Worm (Caenorhabditis elegans): ENCODE data around the gene egas-3.

- TF ChIP-seq ama-1 (optimal IDR thresholded peaks at IDR 0.05) (no peak), sox-2 (GFP tag; IDR thresholded peaks at IDR 0.05) (no peak), sox-4 (tag; optimal IDR thresholded peaks at IDR 0.05) (no peak), pqm-1 (tag; optimal IDR thresholded peaks at IDR 0.05) (no peak), ceh-18 (tag; optimal IDR thresholded peaks at IDR 0.05) (no peak), fax-1 (tag; optimal IDR thresholded peaks at IDR 0.05) (no peak), K02D7.2 (tag; optimal IDR thresholded peaks at IDR 0.05) (no peak)
These were observed 26.2 kb upstream of the egas-3 start for ce11 chrV:18662333-18662732.
